Worm (Caenorhabditis elegans): ENCODE results near the gene lips-10.

DNA sequence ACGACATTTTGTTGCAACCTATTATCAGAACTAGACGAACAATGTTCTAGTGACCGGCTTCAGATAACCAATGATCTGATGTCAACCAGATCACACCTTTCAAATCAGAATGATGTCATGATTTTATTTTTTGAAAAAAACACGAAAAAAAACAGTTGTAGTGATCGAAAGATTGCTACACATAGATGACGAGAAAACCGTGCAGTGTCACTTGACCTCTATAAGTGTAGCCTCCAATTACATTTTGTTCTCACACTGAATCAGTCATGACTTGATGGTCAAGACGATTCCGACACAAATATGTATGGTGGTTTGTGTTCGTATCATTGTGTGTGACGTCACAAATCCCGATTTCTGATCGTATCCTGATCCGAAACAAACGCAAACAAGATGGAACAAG, 1.1 kb downstream of the lips-10 start:
- TF ChIP-seq ama-1 (optimal IDR thresholded peaks at IDR 0.05) (no peak), nhr-237 (tag; optimal IDR thresholded peaks at IDR 0.05) (no peak), sma-9 (GFP tag; optimal IDR thresholded peaks at IDR 0.05) (peak; percentile 17), sma-9 (tag; optimal IDR thresholded peaks at IDR 0.05) (no peak), nhr-12 (tag; optimal IDR thresholded peaks at IDR 0.05) (no peak), aly-2 (tag; optimal IDR thresholded peaks at IDR 0.05) (no peak), nhr-11 (tag; optimal IDR thresholded peaks at IDR 0.05) (no peak), F13H6.1 (tag; optimal IDR thresholded peaks at IDR 0.05) (no peak)
